Fruit fly (Drosophila melanogaster) whole organism, embryonic: ENCODE data around the gene SK.

Experiments
- ATbp ChIP-seq: fragments of 200-800 bp; sonication (Bioruptor generic); optimal IDR thresholded peaks from 2 replicates; lab custom pipeline; 2017; ENCODE audit warnings: missing biosample characterization, mild to moderate bottlenecking, missing genetic modification characterization, missing genetic modification reagents
- BtbVII ChIP-seq: fragments of 200-800 bp; sonication (Bioruptor generic); optimal IDR thresholded peaks from 3 replicates; lab custom pipeline; 2017; ENCODE audit warnings: missing biosample characterization, mild to moderate bottlenecking, missing genetic modification characterization
- C15 ChIP-seq: fragments of 200-800 bp; sonication (Bioruptor generic); IDR thresholded peaks from 3 replicates; pipeline ENCODE4 v1.3.6; 2022; ENCODE audit warnings: missing biosample characterization, missing genetic modification characterization
- CG10462 ChIP-seq: fragments of 200-800 bp; sonication (Bioruptor generic); optimal IDR thresholded peaks from 2 replicates; lab custom pipeline; 2016; ENCODE audit warnings: missing biosample characterization, missing genetic modification characterization
- CG10565 ChIP-seq: fragments of 200-800 bp; sonication (Bioruptor generic); optimal IDR thresholded peaks from 3 replicates; lab custom pipeline; 2016; ENCODE audit warnings: missing biosample characterization, mild to moderate bottlenecking, missing genetic modification characterization
- CG11695 ChIP-seq: fragments of 200-800 bp; sonication (Bioruptor generic); IDR thresholded peaks from 3 replicates; pipeline ENCODE4 v1.3.6; 2022; ENCODE audit warnings: missing biosample characterization, missing genetic modification characterization
- CG12659 ChIP-seq: fragments of 200-800 bp; sonication (Bioruptor generic); optimal IDR thresholded peaks from 3 replicates; lab custom pipeline; 2017; ENCODE audit warnings: mild to moderate bottlenecking, missing biosample characterization, missing genetic modification reagents, missing genetic modification characterization
- CG12769 ChIP-seq: fragments of 200-800 bp; sonication (Bioruptor generic); optimal IDR thresholded peaks from 2 replicates; lab custom pipeline; 2019; ENCODE audit warnings: missing biosample characterization, mild to moderate bottlenecking, missing genetic modification characterization, moderate library complexity
- CG13287 ChIP-seq: fragments of 200-800 bp; sonication (Bioruptor generic); IDR thresholded peaks from 2 replicates; pipeline ENCODE4 v1.3.6; 2022; ENCODE audit warnings: missing biosample characterization, missing genetic modification characterization; ENCODE audit not compliant: partially characterized antibody
- CG15696 ChIP-seq: fragments of 200-800 bp; sonication (Bioruptor generic); optimal IDR thresholded peaks from 2 replicates; lab custom pipeline; 2019; ENCODE audit warnings: missing biosample characterization, mild to moderate bottlenecking, missing genetic modification characterization, moderate library complexity
- CG1602 ChIP-seq: fragments of 200-800 bp; sonication (Bioruptor generic); optimal IDR thresholded peaks from 3 replicates; lab custom pipeline; 2016; ENCODE audit warnings: missing biosample characterization, missing genetic modification characterization
- CG17385 ChIP-seq: fragments of 200-800 bp; sonication (Bioruptor generic); optimal IDR thresholded peaks from 3 replicates; lab custom pipeline; 2018; ENCODE audit warnings: missing biosample characterization, mild to moderate bottlenecking, missing genetic modification characterization
- CG17829 ChIP-seq: fragments of 200-800 bp; optimal IDR thresholded peaks from 2 replicates; lab custom pipeline; 2019; ENCODE audit warnings: missing biosample characterization, mild to moderate bottlenecking, missing genetic modification characterization, moderate library complexity
- CG1832 ChIP-seq: fragments of 200-800 bp; sonication (Bioruptor generic); optimal IDR thresholded peaks from 2 replicates; lab custom pipeline; 2017; ENCODE audit warnings: missing biosample characterization, mild to moderate bottlenecking, missing genetic modification characterization, inconsistent platforms
- CG3065 ChIP-seq: fragments of 200-800 bp; sonication (Bioruptor generic); optimal IDR thresholded peaks from 2 replicates; lab custom pipeline; 2016; ENCODE audit warnings: missing biosample characterization, missing genetic modification characterization
- CG31441 ChIP-seq: fragments of 200-800 bp; sonication (Bioruptor generic); IDR thresholded peaks from 2 replicates; pipeline ENCODE4 v1.3.6; 2022; ENCODE audit warnings: missing biosample characterization, missing genetic modification characterization
- CG3163 ChIP-seq: fragments of 200-800 bp; sonication (Bioruptor generic); optimal IDR thresholded peaks from 3 replicates; lab custom pipeline; 2016; ENCODE audit warnings: missing biosample characterization, missing genetic modification characterization
- CG5245 ChIP-seq: fragments of 200-800 bp; sonication (Bioruptor generic); optimal IDR thresholded peaks from 3 replicates; lab custom pipeline; 2016; ENCODE audit warnings: missing biosample characterization, missing genetic modification characterization
- CG5953 ChIP-seq: fragments of 200-800 bp; sonication (Bioruptor generic); IDR thresholded peaks from 2 replicates; pipeline ENCODE4 v1.3.6; 2022; ENCODE audit warnings: missing biosample characterization, missing genetic modification characterization
- CG6689 ChIP-seq: fragments of 200-800 bp; sonication (Bioruptor generic); IDR thresholded peaks from 2 replicates; pipeline ENCODE4 v1.3.6; 2022; ENCODE audit warnings: missing biosample characterization, missing genetic modification characterization
- CG6765 ChIP-seq: fragments of 200-800 bp; sonication (Bioruptor generic); optimal IDR thresholded peaks from 3 replicates; lab custom pipeline; 2017; ENCODE audit warnings: missing biosample characterization, mild to moderate bottlenecking, missing genetic modification characterization
- CG6813 ChIP-seq: fragments of 200-800 bp; sonication (Bioruptor generic); optimal IDR thresholded peaks from 2 replicates; lab custom pipeline; 2017; ENCODE audit warnings: missing biosample characterization, missing genetic modification characterization, mild to moderate bottlenecking, moderate library complexity, missing genetic modification reagents
- CG7372 ChIP-seq: fragments of 200-800 bp; sonication (Bioruptor generic); IDR thresholded peaks from 2 replicates; pipeline ENCODE4 v1.3.6; 2022; ENCODE audit warnings: missing biosample characterization, missing genetic modification characterization
- CG8924 ChIP-seq: fragments of 200-800 bp; optimal IDR thresholded peaks from 3 replicates; lab custom pipeline; 2019; ENCODE audit warnings: missing biosample characterization, mild to moderate bottlenecking, missing genetic modification characterization, moderate library complexity
- CHES-1-like ChIP-seq: fragments of 200-800 bp; sonication (Bioruptor generic); optimal IDR thresholded peaks from 2 replicates; lab custom pipeline; 2016; ENCODE audit warnings: missing biosample characterization, missing genetic modification characterization
- Hr39 ChIP-seq: fragments of >200 bp; optimal IDR thresholded peaks from 2 replicates; lab custom pipeline; 2017
- Hsf ChIP-seq: fragments of 200-800 bp; sonication (Bioruptor generic); optimal IDR thresholded peaks from 3 replicates; lab custom pipeline; 2016; ENCODE audit warnings: missing biosample characterization, missing genetic modification characterization
- MBD-R2 ChIP-seq: fragments of 200-800 bp; sonication (Bioruptor generic); IDR thresholded peaks from 2 replicates; pipeline ENCODE4 v1.3.6; 2022; ENCODE audit warnings: missing biosample characterization, missing genetic modification characterization
- abd-A ChIP-seq: fragments of 200-800 bp; sonication (Bioruptor generic); optimal IDR thresholded peaks from 3 replicates; lab custom pipeline; 2019; ENCODE audit warnings: missing biosample characterization, mild to moderate bottlenecking, missing genetic modification characterization, moderate library complexity
- az2 ChIP-seq: fragments of 200-800 bp; sonication (Bioruptor generic); optimal IDR thresholded peaks from 3 replicates; lab custom pipeline; 2016; ENCODE audit warnings: missing biosample characterization, missing genetic modification characterization
- cas ChIP-seq: fragments of 200-800 bp; sonication (Bioruptor generic); IDR thresholded peaks from 2 replicates; pipeline ENCODE4 v1.3.6; 2022; ENCODE audit warnings: missing biosample characterization, missing genetic modification characterization
- cwo ChIP-seq: fragments of 200-800 bp; sonication (Bioruptor generic); optimal IDR thresholded peaks from 3 replicates; lab custom pipeline; 2017; ENCODE audit warnings: missing biosample characterization, missing genetic modification characterization, mild to moderate bottlenecking, moderate library complexity, missing genetic modification reagents
- da ChIP-seq: fragments of 200-800 bp; sonication (Bioruptor generic); optimal IDR thresholded peaks from 2 replicates; lab custom pipeline; 2016; ENCODE audit warnings: missing biosample characterization, missing genetic modification characterization
- eve ChIP-seq, 2 experiments: fragments of >200 bp; optimal IDR thresholded peaks; 2 replicates each; lab custom pipeline; 2017; ENCODE audit warnings: missing biosample characterization in 2 of 2, missing genetic modification characterization in 2 of 2
- grau ChIP-seq: fragments of 200-800 bp; optimal IDR thresholded peaks from 3 replicates; lab custom pipeline; 2019; ENCODE audit warnings: missing biosample characterization, mild to moderate bottlenecking, missing genetic modification characterization, moderate library complexity
- h ChIP-seq: fragments of >200 bp; optimal IDR thresholded peaks from 2 replicates; lab custom pipeline; 2017
- her ChIP-seq: fragments of 200-800 bp; sonication (Bioruptor generic); optimal IDR thresholded peaks from 2 replicates; lab custom pipeline; 2016; ENCODE audit warnings: missing biosample characterization, missing genetic modification characterization
- hkb ChIP-seq, 2 experiments: fragments of 200-800 bp in 1 of 2; fragments of >200 bp in 1 of 2; sonication (Bioruptor generic) in 1 of 2; IDR thresholded peaks in 1 of 2; optimal IDR thresholded peaks in 1 of 2; 2 replicates each; pipeline versions ENCODE4 v1.3.6 to Lab custom; 2017 to 2022; ENCODE audit warnings: missing biosample characterization in 1 of 2, missing genetic modification characterization in 1 of 2
- knrl ChIP-seq: fragments of 200-800 bp; sonication (Bioruptor generic); IDR thresholded peaks from 3 replicates; pipeline ENCODE4 v1.3.6; 2022; ENCODE audit warnings: missing biosample characterization, missing genetic modification characterization; ENCODE audit not compliant: partially characterized antibody
- lov ChIP-seq, 2 experiments: fragments of 200-800 bp in 1 of 2; fragments of >200 bp in 1 of 2; sonication (Bioruptor generic) in 1 of 2; IDR thresholded peaks in 1 of 2; optimal IDR thresholded peaks in 1 of 2; 2 replicates in 1 of 2; 3 replicates in 1 of 2; pipeline versions ENCODE4 v1.3.6 to Lab custom; 2017 to 2022; ENCODE audit warnings: missing biosample characterization in 1 of 2, missing genetic modification characterization in 1 of 2
- mam ChIP-seq: fragments of 200-800 bp; sonication (Bioruptor generic); optimal IDR thresholded peaks from 3 replicates; lab custom pipeline; 2016; ENCODE audit warnings: missing biosample characterization, missing genetic modification characterization
- nerfin-1 ChIP-seq: fragments of 200-800 bp; sonication (Bioruptor generic); optimal IDR thresholded peaks from 3 replicates; lab custom pipeline; 2019; ENCODE audit warnings: missing biosample characterization, mild to moderate bottlenecking, missing genetic modification characterization, moderate library complexity
- nmo ChIP-seq: fragments of 200-800 bp; sonication (Bioruptor generic); optimal IDR thresholded peaks from 2 replicates; lab custom pipeline; 2018; ENCODE audit warnings: missing biosample characterization, mild to moderate bottlenecking, missing genetic modification characterization, moderate library complexity
- peb ChIP-seq: fragments of 200-800 bp; sonication (Bioruptor generic); IDR thresholded peaks from 2 replicates; pipeline ENCODE4 v1.3.6; 2022; ENCODE audit warnings: missing biosample characterization, missing genetic modification characterization
- prd ChIP-seq, 3 experiments: fragments of >200 bp in 2 of 3; fragments of 200-800 bp in 1 of 3; sonication (Bioruptor generic) in 1 of 3; optimal IDR thresholded peaks in 2 of 3; IDR thresholded peaks in 1 of 3; 2 replicates in 2 of 3; 3 replicates in 1 of 3; pipeline versions ENCODE4 v1.3.6 to Lab custom; 2017 to 2022; ENCODE audit warnings: missing biosample characterization in 1 of 3, missing genetic modification characterization in 1 of 3
- sens ChIP-seq: fragments of 200-800 bp; sonication (Bioruptor generic); peaks from one replicate; lab custom pipeline; 2016; ENCODE audit warnings: missing biosample characterization, missing genetic modification characterization
- seq ChIP-seq: fragments of 200-800 bp; sonication (Bioruptor generic); IDR thresholded peaks from 2 replicates; pipeline ENCODE4 v1.3.6; 2022; ENCODE audit warnings: missing biosample characterization, missing genetic modification characterization
- sisA ChIP-seq: fragments of 200-800 bp; sonication (Bioruptor generic); IDR thresholded peaks from 2 replicates; pipeline ENCODE4 v1.3.6; 2022; ENCODE audit warnings: missing biosample characterization, missing genetic modification characterization
- toy ChIP-seq: fragments of 200-800 bp; sonication (Bioruptor generic); IDR thresholded peaks from 2 replicates; pipeline ENCODE4 v1.3.6; 2022; ENCODE audit warnings: missing biosample characterization, missing genetic modification characterization
- tx ChIP-seq: fragments of 200-800 bp; sonication (Bioruptor generic); optimal IDR thresholded peaks from 2 replicates; lab custom pipeline; 2016; ENCODE audit warnings: missing biosample characterization, missing genetic modification characterization
- z ChIP-seq: fragments of 200-800 bp; sonication (Bioruptor generic); IDR thresholded peaks from 3 replicates; pipeline ENCODE4 v1.3.6; 2022; ENCODE audit warnings: missing biosample characterization, missing genetic modification characterization

The SK gene

dm6 chrX:5339970-5340369, at the start of gene SK (continued):
- TF ChIP-seq prd (optimal IDR thresholded peaks at IDR 0.05; lab: Kevin White, UChicago) (no peak), prd (GFP tag; IDR thresholded peaks at IDR 0.05; lab: Robert Waterston, UW) (no peak), h (no peak), peb (GFP tag; lab: Robert Waterston, UW) (no peak), CG17385 (GFP tag; lab: Kevin White, UChicago) (peak; percentile 84), CG7372 (GFP tag; lab: Robert Waterston, UW) (no peak), mam (no peak), nerfin-1 (tag; lab: Kevin White, UChicago) (no peak), grau (tag; lab: Kevin White, UChicago) (no peak), sens (GFP tag; lab: Kevin White, UChicago) (peak; percentile 39), da (GFP tag; lab: Kevin White, UChicago) (no peak), CG11695 (GFP tag; lab: Robert Waterston, UW) (no peak), C15 (no peak), cas (GFP tag; lab: Robert Waterston, UW) (no peak), CG6689 (no peak), CG5245 (GFP tag; lab: Kevin White, UChicago) (no peak), CG5953 (GFP tag; lab: Robert Waterston, UW) (no peak), z (GFP tag; lab: Robert Waterston, UW) (peak; percentile 69; the same call in 2 of the 3 replicates), ATbp (GFP tag; lab: Kevin White, UChicago) (no peak), CG17829 (no peak), CG10462 (GFP tag; lab: Kevin White, UChicago) (no peak), CG3065 (no peak), her (GFP tag; lab: Kevin White, UChicago) (no peak), CG12769 (tag; lab: Kevin White, UChicago) (peak; percentile 41), Hsf (no peak), BtbVII (GFP tag; lab: Kevin White, UChicago) (no peak), CG15696 (tag; lab: Kevin White, UChicago) (no peak), knrl (GFP tag; lab: Robert Waterston, UW) (no peak), seq (GFP tag; lab: Robert Waterston, UW) (no peak), cwo (no peak), Hr39 (lab: Kevin White, UChicago) (no peak), tx (no peak), CG10565 (GFP tag; lab: Kevin White, UChicago) (no peak), eve (GFP tag; optimal IDR thresholded peaks at IDR 0.05; lab: Kevin White, UChicago) (no peak), nmo (GFP tag; lab: Kevin White, UChicago) (no peak), hkb (optimal IDR thresholded peaks at IDR 0.05; lab: Kevin White, UChicago) (no peak), hkb (GFP tag; IDR thresholded peaks at IDR 0.05; lab: Robert Waterston, UW) (0 out of 2 replicates have a peak, but pooled peaks have one; percentile 18), sisA (GFP tag; lab: Robert Waterston, UW) (no peak), CG3163 (GFP tag; lab: Kevin White, UChicago) (no peak), CHES-1-like (GFP tag; lab: Kevin White, UChicago) (no peak), CG1832 (no peak), CG31441 (GFP tag; lab: Robert Waterston, UW) (no peak), MBD-R2 (GFP tag; lab: Robert Waterston, UW) (no peak), toy (GFP tag; lab: Robert Waterston, UW) (no peak), CG1602 (no peak), abd-A (tag; lab: Kevin White, UChicago) (peak; percentile 31), CG12659 (GFP tag; lab: Kevin White, UChicago) (no peak), CG8924 (tag; lab: Kevin White, UChicago) (no peak), az2 (GFP tag; lab: Kevin White, UChicago) (no peak), CG6813 (GFP tag; lab: Kevin White, UChicago) (no peak), CG6765 (GFP tag; lab: Kevin White, UChicago) (no peak), lov (optimal IDR thresholded peaks at IDR 0.05; lab: Kevin White, UChicago) (no peak), lov (GFP tag; IDR thresholded peaks at IDR 0.05; lab: Robert Waterston, UW) (no peak), CG13287 (GFP tag; lab: Robert Waterston, UW) (peak; percentile 26; the same call in 1 of the 2 replicates)
